Fruit fly (Drosophila melanogaster) whole organism, embryonic: ENCODE data around the gene ecd.

ENCODE experiments used
- Adf1 ChIP-seq: fragments of 200-800 bp; sonication (Bioruptor generic); IDR thresholded peaks from 2 replicates; pipeline ENCODE4 v1.3.6; 2022; ENCODE audit warnings: missing biosample characterization, missing genetic modification characterization
- Aef1 ChIP-seq: fragments of 200-800 bp; sonication (Bioruptor generic); IDR thresholded peaks from 3 replicates; pipeline ENCODE4 v1.3.6; 2022; ENCODE audit warnings: missing biosample characterization, missing genetic modification characterization
- Bdp1 ChIP-seq: fragments of 200-800 bp; sonication (Bioruptor generic); optimal IDR thresholded peaks from 3 replicates; lab custom pipeline; 2016; ENCODE audit warnings: missing biosample characterization, missing genetic modification characterization
- CG11085 ChIP-seq: fragments of 200-800 bp; sonication (Bioruptor generic); IDR thresholded peaks from 2 replicates; pipeline ENCODE4 v1.3.6; 2022; ENCODE audit warnings: missing biosample characterization, missing genetic modification characterization
- CG11456 ChIP-seq: fragments of 200-800 bp; sonication (Bioruptor generic); IDR thresholded peaks from 3 replicates; pipeline ENCODE4 v1.3.6; 2022; ENCODE audit warnings: missing biosample characterization, missing genetic modification characterization
- CG11695 ChIP-seq: fragments of 200-800 bp; sonication (Bioruptor generic); IDR thresholded peaks from 3 replicates; pipeline ENCODE4 v1.3.6; 2022; ENCODE audit warnings: missing biosample characterization, missing genetic modification characterization
- CG12071 ChIP-seq: fragments of 200-800 bp; sonication (Bioruptor generic); optimal IDR thresholded peaks from 3 replicates; lab custom pipeline; 2018; ENCODE audit warnings: missing biosample characterization, mild to moderate bottlenecking, missing genetic modification characterization
- CG13894 ChIP-seq: fragments of 200-800 bp; sonication (Bioruptor generic); optimal IDR thresholded peaks from 3 replicates; lab custom pipeline; 2018; ENCODE audit warnings: missing biosample characterization, mild to moderate bottlenecking, missing genetic modification characterization, moderate library complexity
- CG17568 ChIP-seq: fragments of 200-800 bp; sonication (Bioruptor generic); optimal IDR thresholded peaks from 2 replicates; lab custom pipeline; 2018; ENCODE audit warnings: missing biosample characterization, mild to moderate bottlenecking, missing genetic modification characterization, moderate library complexity
- CG17829 ChIP-seq: fragments of 200-800 bp; optimal IDR thresholded peaks from 2 replicates; lab custom pipeline; 2019; ENCODE audit warnings: missing biosample characterization, mild to moderate bottlenecking, missing genetic modification characterization, moderate library complexity
- CG18599 ChIP-seq: fragments of 200-800 bp; sonication (Bioruptor generic); optimal IDR thresholded peaks from 3 replicates; lab custom pipeline; 2017; ENCODE audit warnings: missing biosample characterization, missing genetic modification characterization, mild to moderate bottlenecking, moderate library complexity, missing genetic modification reagents
- CG30403 ChIP-seq: fragments of 200-800 bp; sonication (Bioruptor generic); optimal IDR thresholded peaks from 3 replicates; lab custom pipeline; 2016; ENCODE audit warnings: missing biosample characterization, missing genetic modification characterization
- CG30431 ChIP-seq: fragments of 200-800 bp; sonication (Bioruptor generic); optimal IDR thresholded peaks from 2 replicates; lab custom pipeline; 2017; ENCODE audit warnings: missing biosample characterization, missing genetic modification characterization
- CG3065 ChIP-seq: fragments of 200-800 bp; sonication (Bioruptor generic); optimal IDR thresholded peaks from 2 replicates; lab custom pipeline; 2016; ENCODE audit warnings: missing biosample characterization, missing genetic modification characterization
- CG32532 ChIP-seq: fragments of 200-800 bp; sonication (Bioruptor generic); IDR thresholded peaks from 2 replicates; pipeline ENCODE4 v1.3.6; 2022; ENCODE audit warnings: missing biosample characterization, missing genetic modification characterization
- CG33213 ChIP-seq: fragments of 200-800 bp; sonication (Bioruptor generic); optimal IDR thresholded peaks from 3 replicates; lab custom pipeline; 2016; ENCODE audit warnings: missing biosample characterization, missing genetic modification characterization
- CG3847 ChIP-seq: fragments of 200-800 bp; sonication (Bioruptor generic); IDR thresholded peaks from 2 replicates; pipeline ENCODE4 v1.3.6; 2022; ENCODE audit warnings: missing biosample characterization, missing genetic modification characterization
- CG5953 ChIP-seq: fragments of 200-800 bp; sonication (Bioruptor generic); IDR thresholded peaks from 2 replicates; pipeline ENCODE4 v1.3.6; 2022; ENCODE audit warnings: missing biosample characterization, missing genetic modification characterization
- CG7928 ChIP-seq: fragments of 200-800 bp; sonication (Bioruptor generic); optimal IDR thresholded peaks from 2 replicates; lab custom pipeline; 2017; ENCODE audit warnings: missing biosample characterization, mild to moderate bottlenecking, missing genetic modification characterization
- CG8478 ChIP-seq: fragments of >200 bp; optimal IDR thresholded peaks from 2 replicates; lab custom pipeline; 2018
- CrebB ChIP-seq: fragments of 200-800 bp; sonication (Bioruptor generic); optimal IDR thresholded peaks from 3 replicates; lab custom pipeline; 2018; ENCODE audit warnings: missing biosample characterization, mild to moderate bottlenecking, missing genetic modification characterization
- Doc3 ChIP-seq: fragments of 200-800 bp; sonication (Bioruptor generic); IDR thresholded peaks from 3 replicates; pipeline ENCODE4 v1.3.6; 2022; ENCODE audit warnings: missing biosample characterization, missing genetic modification characterization; ENCODE audit not compliant: partially characterized antibody
- Ets97D ChIP-seq: fragments of 200-800 bp; sonication (Bioruptor generic); optimal IDR thresholded peaks from 3 replicates; lab custom pipeline; 2016; ENCODE audit warnings: missing biosample characterization, missing genetic modification characterization
- Jarid2 ChIP-seq: fragments of 200-800 bp; sonication (Bioruptor generic); optimal IDR thresholded peaks from 3 replicates; lab custom pipeline; 2017; ENCODE audit warnings: mild to moderate bottlenecking, missing biosample characterization, missing genetic modification reagents, missing genetic modification characterization
- NFAT ChIP-seq: fragments of 200-800 bp; sonication (Bioruptor generic); IDR thresholded peaks from 2 replicates; pipeline ENCODE4 v1.3.6; 2022; ENCODE audit warnings: missing biosample characterization, missing genetic modification characterization
- NK7.1 ChIP-seq: fragments of 200-800 bp; sonication (Bioruptor generic); optimal IDR thresholded peaks from 3 replicates; lab custom pipeline; 2016; ENCODE audit warnings: missing biosample characterization, missing genetic modification characterization
- Pdp1 ChIP-seq, 2 experiments: fragments of 200-800 bp; sonication (Bioruptor generic); optimal IDR thresholded peaks; 3 replicates each; lab custom pipeline; 2016; ENCODE audit warnings: missing biosample characterization in 2 of 2, missing genetic modification characterization in 2 of 2, mild to moderate bottlenecking in 1 of 2, moderate library complexity in 1 of 2
- amos ChIP-seq: fragments of 200-800 bp; sonication (Bioruptor generic); IDR thresholded peaks from 2 replicates; pipeline ENCODE4 v1.3.6; 2022; ENCODE audit warnings: missing biosample characterization, missing genetic modification characterization; ENCODE audit not compliant: partially characterized antibody
- cg ChIP-seq: fragments of 200-800 bp; sonication (Bioruptor generic); optimal IDR thresholded peaks from 3 replicates; lab custom pipeline; 2019; ENCODE audit warnings: missing biosample characterization, mild to moderate bottlenecking, missing genetic modification characterization, moderate library complexity
- chm ChIP-seq: fragments of 200-800 bp; sonication (Bioruptor generic); IDR thresholded peaks from 2 replicates; pipeline ENCODE4 v1.3.6; 2022; ENCODE audit warnings: missing biosample characterization, missing genetic modification characterization
- corto ChIP-seq: fragments of 200-800 bp; sonication (Bioruptor generic); optimal IDR thresholded peaks from 2 replicates; lab custom pipeline; 2016; ENCODE audit warnings: missing biosample characterization, mild to moderate bottlenecking, missing genetic modification characterization, moderate library complexity
- eve ChIP-seq, 2 experiments: fragments of >200 bp; optimal IDR thresholded peaks; 2 replicates each; lab custom pipeline; 2017; ENCODE audit warnings: missing biosample characterization in 2 of 2, missing genetic modification characterization in 2 of 2
- exex ChIP-seq: fragments of 200-800 bp; sonication (Bioruptor generic); optimal IDR thresholded peaks from 4 replicates; lab custom pipeline; 2018; ENCODE audit warnings: missing biosample characterization, mild to moderate bottlenecking, missing genetic modification characterization, moderate library complexity
- gfzf ChIP-seq: fragments of 200-800 bp; sonication (Bioruptor generic); optimal IDR thresholded peaks from 2 replicates; lab custom pipeline; 2016; ENCODE audit warnings: missing biosample characterization, mild to moderate bottlenecking, missing genetic modification characterization, moderate library complexity
- hth ChIP-seq: fragments of >200 bp; optimal IDR thresholded peaks from 2 replicates; lab custom pipeline; 2017; ENCODE audit warnings: inconsistent platforms
- insv ChIP-seq, 2 experiments: fragments of 200-800 bp; sonication (Bioruptor generic); optimal IDR thresholded peaks; 3 replicates each; lab custom pipeline; 2016 to 2018; ENCODE audit warnings: missing biosample characterization in 2 of 2, missing genetic modification characterization in 2 of 2
- kni ChIP-seq: fragments of 200-800 bp; sonication (Bioruptor generic); optimal IDR thresholded peaks from 3 replicates; lab custom pipeline; 2017; ENCODE audit warnings: mild to moderate bottlenecking, missing biosample characterization, missing genetic modification reagents, missing genetic modification characterization
- pzg ChIP-seq: fragments of 200-800 bp; sonication (Bioruptor generic); optimal IDR thresholded peaks from 3 replicates; lab custom pipeline; 2018; ENCODE audit warnings: missing biosample characterization, mild to moderate bottlenecking, missing genetic modification characterization, moderate library complexity
- ranshi ChIP-seq: fragments of 200-800 bp; sonication (Bioruptor generic); IDR thresholded peaks from 2 replicates; pipeline ENCODE4 v1.3.6; 2022; ENCODE audit warnings: missing biosample characterization, missing genetic modification characterization
- stwl ChIP-seq: fragments of 200-800 bp; sonication (Bioruptor generic); optimal IDR thresholded peaks from 3 replicates; lab custom pipeline; 2018; ENCODE audit warnings: missing biosample characterization, mild to moderate bottlenecking, missing genetic modification characterization, moderate library complexity
- tll ChIP-seq, 2 experiments: fragments of 200-800 bp in 1 of 2; fragments of >200 bp in 1 of 2; sonication (Bioruptor generic) in 1 of 2; optimal IDR thresholded peaks; 2 replicates each; lab custom pipeline; 2017 to 2019; ENCODE audit warnings: missing biosample characterization in 2 of 2, missing genetic modification characterization in 2 of 2, mild to moderate bottlenecking in 1 of 2, moderate library complexity in 1 of 2
- tna ChIP-seq: fragments of 200-800 bp; sonication (Bioruptor generic); IDR thresholded peaks from 2 replicates; pipeline ENCODE4 v1.3.6; 2022; ENCODE audit warnings: missing biosample characterization, missing genetic modification characterization; ENCODE audit not compliant: partially characterized antibody
- wek ChIP-seq: fragments of 200-800 bp; sonication (Bioruptor generic); optimal IDR thresholded peaks from 3 replicates; lab custom pipeline; 2018; ENCODE audit warnings: missing biosample characterization, mild to moderate bottlenecking, missing genetic modification characterization, moderate library complexity

ecd gene

DNA sequence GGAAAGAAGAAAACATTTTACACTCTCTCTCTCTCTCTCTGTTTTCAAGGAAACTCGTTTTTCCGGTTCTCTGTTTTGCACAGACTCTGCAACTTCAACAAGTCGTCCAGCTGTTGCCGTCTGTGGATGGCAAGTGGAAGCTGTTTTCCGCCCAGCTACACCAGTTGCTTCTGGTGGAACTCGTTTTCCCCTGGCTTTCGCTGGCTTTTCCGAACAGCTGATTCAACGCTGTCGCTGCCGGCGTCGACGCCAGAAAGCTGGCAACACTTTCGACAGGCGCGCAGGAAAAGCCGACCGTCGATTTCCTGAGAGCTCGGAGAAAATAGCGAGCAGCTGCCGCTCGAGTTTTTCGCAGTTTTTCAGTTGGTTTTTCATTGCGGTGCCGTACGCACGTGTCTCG, 16.8 kb upstream of the ecd start, which contains the start of gene MsR2 (continued):
- no peak for TF ChIP-seq eve (GFP tag; optimal IDR thresholded peaks at IDR 0.05; lab: Kevin White, UChicago)
- no peak for TF ChIP-seq CG33213 (GFP tag; lab: Kevin White, UChicago)

dm6 chr3L:2276250-2276649, 10.6 kb upstream of the ecd start, which contains the start of gene yellow-g2:
Gene yellow-g2, plus strand, starts transcription at chr3L:2276550.
- TF ChIP-seq CrebB (no peak), hth (lab: Kevin White, UChicago) (no peak), kni (GFP tag; lab: Kevin White, UChicago) (no peak), CG11456 (GFP tag; lab: Robert Waterston, UW) (no peak), CG13894 (tag; lab: Kevin White, UChicago) (no peak), CG5953 (GFP tag; lab: Robert Waterston, UW) (no peak), Jarid2 (no peak), CG33213 (GFP tag; lab: Kevin White, UChicago) (no peak)
- TF ChIP-seq, all 482 proteins: peak for 0

- TF ChIP-seq ranshi (no peak), amos (GFP tag; lab: Robert Waterston, UW) (peak; percentile 46; the same call in 1 of the 2 replicates), Aef1 (no peak), Bdp1 (peak; percentile 22), CG12071 (no peak), CG3847 (GFP tag; lab: Robert Waterston, UW) (no peak), CG17829 (tag; lab: Kevin White, UChicago) (no peak), CG17568 (no peak)
- TF ChIP-seq, all 482 proteins: peak for 2
Measured at dm6 chr3L:2273392-2273791, 7.7 kb upstream of the ecd start.

DNA sequence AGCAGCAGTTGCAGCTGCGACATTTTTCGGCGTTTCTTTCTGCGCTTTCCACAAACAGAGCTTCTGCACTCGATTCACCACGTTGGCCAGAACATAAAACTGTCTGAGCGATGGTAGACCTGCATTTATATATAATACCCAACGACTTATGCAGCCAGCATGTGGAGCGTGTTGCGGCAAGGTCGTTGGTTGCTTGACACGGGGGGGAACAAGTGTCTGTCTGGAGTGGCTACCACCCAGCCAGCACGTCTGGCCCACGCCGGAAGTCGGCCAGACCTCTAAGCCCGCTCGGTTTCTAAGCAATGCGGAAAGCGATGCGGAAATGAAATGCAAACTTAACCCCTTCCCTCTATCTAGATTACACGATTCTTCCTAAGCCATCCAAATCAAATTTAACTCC, 7.0 kb upstream of the ecd start, which contains the start of gene yellow-g:
TSS of gene yellow-g (minus strand) at position 101 of the 400 bp plus-strand sequence.
- TF ChIP-seq gfzf (no peak), CG8478 (lab: Kevin White, UChicago) (no peak), CG11085 (GFP tag; lab: Robert Waterston, UW) (no peak), chm (GFP tag; lab: Robert Waterston, UW) (no peak), CG30431 (GFP tag; lab: Kevin White, UChicago) (no peak), Adf1 (GFP tag; lab: Robert Waterston, UW) (no peak), Doc3 (no peak), CG5953 (GFP tag; lab: Robert Waterston, UW) (no peak), cg (GFP tag; lab: Kevin White, UChicago) (no peak), corto (GFP tag; lab: Kevin White, UChicago) (no peak), CG11695 (GFP tag; lab: Robert Waterston, UW) (no peak)

dm6 chr3L:2268525-2268924, 2.9 kb upstream of the ecd start, which contains the start of gene CG32302:
Gene CG32302, plus strand, starts transcription at chr3L:2268825.
- TF ChIP-seq CG30431 (GFP tag; lab: Kevin White, UChicago) (no peak), wek (GFP tag; lab: Kevin White, UChicago) (no peak), exex (tag; lab: Kevin White, UChicago) (peak; percentile 14)

DNA sequence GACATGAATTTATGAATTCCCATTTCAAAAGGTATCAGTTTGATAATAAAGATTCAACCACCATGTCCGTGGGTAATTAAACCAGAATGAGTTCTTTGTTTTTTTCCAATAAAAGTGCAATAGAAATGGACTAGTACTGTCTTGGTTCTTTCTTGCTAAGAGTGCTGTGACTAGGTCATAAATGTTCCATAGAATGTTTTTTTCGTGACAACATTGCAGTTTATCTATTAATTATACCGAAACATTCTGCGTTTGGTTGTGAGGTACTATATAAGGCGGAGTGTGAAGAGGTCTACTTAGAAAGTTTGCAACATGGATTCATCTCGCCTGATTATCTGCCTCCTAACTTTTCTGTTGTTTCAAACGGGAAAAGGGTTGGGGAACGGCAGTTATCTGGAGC, 1.9 kb upstream of the ecd start, which contains the start of gene obst-I:
TSS of gene obst-I (plus strand) at position 301 of the 400 bp plus-strand sequence.
- TF ChIP-seq Ets97D (GFP tag; lab: Kevin White, UChicago), result no peak
- no peak for TF ChIP-seq CG18599 (GFP tag; lab: Kevin White, UChicago)
- no peak for TF ChIP-seq pzg (GFP tag; lab: Kevin White, UChicago)
- TF ChIP-seq CG32532 (GFP tag; lab: Robert Waterston, UW), result no peak
- no peak for TF ChIP-seq NFAT (GFP tag; lab: Robert Waterston, UW)
- no peak for TF ChIP-seq tna (GFP tag; lab: Robert Waterston, UW)
- TF ChIP-seq Pdp1 (GFP tag; optimal IDR thresholded peaks at IDR 0.05; lab: Kevin White, UChicago), result no peak
- no peak for TF ChIP-seq CG7928 (GFP tag; lab: Kevin White, UChicago)
- no peak for TF ChIP-seq CG30403 (GFP tag; lab: Kevin White, UChicago)
- no peak for TF ChIP-seq stwl (tag; lab: Kevin White, UChicago)
- no peak for TF ChIP-seq insv (GFP tag; optimal IDR thresholded peaks at IDR 0.05; lab: Kevin White, UChicago)
- no peak for TF ChIP-seq CG3065 (GFP tag; lab: Kevin White, UChicago)
- no peak for TF ChIP-seq NK7.1
- TF ChIP-seq Doc3, result no peak
- no peak for TF ChIP-seq tll (GFP tag; optimal IDR thresholded peaks at IDR 0.05; lab: Kevin White, UChicago)
